Fruit fly (Drosophila melanogaster) whole organism: ENCODE measurements around the gene S-Lap4.

ENCODE experiments used
- Dll ChIP-seq: fragments of >200 bp; optimal IDR thresholded peaks from 2 replicates; lab custom pipeline; 2017
- EcR ChIP-seq, 2 experiments: fragments of >200 bp; optimal IDR thresholded peaks; 2 replicates each; lab custom pipeline; 2017; ENCODE audit warnings: missing biosample characterization in 2 of 2, missing genetic modification characterization in 2 of 2, missing genetic modification reagents in 2 of 2
- pan ChIP-seq: fragments of >200 bp; optimal IDR thresholded peaks from 2 replicates; lab custom pipeline; 2017

DNA sequence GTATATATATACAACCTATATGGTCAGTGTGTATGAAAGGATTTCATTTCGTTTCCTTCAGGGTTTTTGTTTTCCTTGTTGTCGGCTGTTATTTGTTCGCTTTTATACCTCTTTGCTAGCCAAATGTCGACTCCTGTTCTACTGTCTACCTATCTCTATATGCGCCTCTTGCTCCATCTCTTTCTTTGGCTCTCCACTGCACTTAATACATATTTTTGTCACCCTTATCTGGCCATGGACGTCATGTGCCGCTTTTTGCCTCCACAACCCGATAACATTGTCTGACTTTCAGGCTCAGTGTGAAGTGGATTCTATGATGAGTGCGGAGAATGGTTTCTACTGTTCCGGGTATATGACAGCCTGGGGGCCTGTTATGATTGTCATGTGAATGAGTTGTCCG is 50.2 kb downstream of the S-Lap4 start:
- no peak for TF ChIP-seq EcR (GFP tag; optimal IDR thresholded peaks at IDR 0.05; lab: Kevin White, UChicago)
- no peak for TF ChIP-seq pan (lab: Kevin White, UChicago)
- no peak for TF ChIP-seq Dll (lab: Kevin White, UChicago)
